Worm (Caenorhabditis elegans) whole organism, L2 larva: ENCODE data around the gene H12D21.11.
A peak's percentile ranks its signal among the peaks of the same experiment; 100 is the strongest.

Experiments used
- C34F6.9 ChIP-seq: fragments of 150-350 bp; optimal IDR thresholded peaks from 2 replicates; lab custom pipeline; 2014; ENCODE audit warnings: missing biosample characterization, missing genetic modification characterization
- F13H6.1 ChIP-seq: sonication (generic microtip); optimal IDR thresholded peaks from 2 replicates; lab custom pipeline; 2016; ENCODE audit warnings: missing genetic modification characterization, missing compliant biosample characterization
- R02D3.7 ChIP-seq: fragments of 150-350 bp; optimal IDR thresholded peaks from 2 replicates; lab custom pipeline; 2014; ENCODE audit warnings: missing biosample characterization, missing genetic modification characterization
- ZK546.5 ChIP-seq: sonication (generic microtip); optimal IDR thresholded peaks from 2 replicates; lab custom pipeline; 2017; ENCODE audit warnings: missing biosample characterization, missing genetic modification characterization
- aly-2 ChIP-seq: fragments of 150-350 bp; optimal IDR thresholded peaks from 2 replicates; lab custom pipeline; 2014; ENCODE audit warnings: missing biosample characterization, missing genetic modification characterization
- ama-1 ChIP-seq: fragments of 150-350 bp; optimal IDR thresholded peaks from 2 replicates; lab custom pipeline; 2018; ENCODE audit warnings: inconsistent platforms
- ceh-16 ChIP-seq: fragments of 150-350 bp; optimal IDR thresholded peaks from 2 replicates; lab custom pipeline; 2014; ENCODE audit warnings: missing biosample characterization, missing genetic modification characterization
- ceh-82 ChIP-seq: fragments of 150-350 bp; optimal IDR thresholded peaks from 2 replicates; lab custom pipeline; 2014; ENCODE audit warnings: missing biosample characterization, missing genetic modification characterization
- dmd-4 ChIP-seq: sonication (generic microtip); optimal IDR thresholded peaks from 2 replicates; lab custom pipeline; 2017; ENCODE audit warnings: missing biosample characterization, missing genetic modification characterization
- egl-27 ChIP-seq: sonication (generic microtip); optimal IDR thresholded peaks from 3 replicates; lab custom pipeline; 2017; ENCODE audit warnings: missing biosample characterization, missing genetic modification reagents, missing genetic modification characterization
- elt-1 ChIP-seq: fragments of 150-350 bp; optimal IDR thresholded peaks from 2 replicates; lab custom pipeline; 2014; ENCODE audit warnings: missing biosample characterization, missing genetic modification characterization
- fos-1 ChIP-seq: fragments of 150-350 bp; optimal IDR thresholded peaks from 2 replicates; lab custom pipeline; 2014; ENCODE audit warnings: missing biosample characterization, missing genetic modification characterization
- gmeb-1 ChIP-seq: fragments of 150-350 bp; optimal IDR thresholded peaks from 2 replicates; lab custom pipeline; 2014; ENCODE audit warnings: missing biosample characterization, missing genetic modification characterization
- lin-11 ChIP-seq: fragments of 150-350 bp; sonication (generic microtip); optimal IDR thresholded peaks from 2 replicates; lab custom pipeline; 2014; ENCODE audit warnings: missing biosample characterization, missing genetic modification characterization, inconsistent platforms, mixed read lengths
- lin-13 ChIP-seq: fragments of 150-350 bp; optimal IDR thresholded peaks from 2 replicates; lab custom pipeline; 2014; ENCODE audit warnings: missing biosample characterization, missing genetic modification reagents, missing genetic modification characterization
- lsy-2 ChIP-seq, 2 experiments: fragments of 150-350 bp in 1 of 2; sonication (generic microtip) in 1 of 2; optimal IDR thresholded peaks; 2 replicates each; lab custom pipeline; 2014 to 2017; ENCODE audit warnings: missing biosample characterization in 2 of 2, missing genetic modification characterization in 2 of 2
- mab-5 ChIP-seq: fragments of 150-350 bp; optimal IDR thresholded peaks from 2 replicates; lab custom pipeline; 2014; ENCODE audit warnings: missing biosample characterization, missing genetic modification characterization
- mdl-1 ChIP-seq, 2 experiments: fragments of 150-350 bp in 1 of 2; sonication (generic microtip) in 1 of 2; optimal IDR thresholded peaks; 2 replicates each; lab custom pipeline; 2017; ENCODE audit warnings: missing biosample characterization in 2 of 2, missing genetic modification characterization in 2 of 2
- nhr-11 ChIP-seq: fragments of 150-350 bp; optimal IDR thresholded peaks from 2 replicates; lab custom pipeline; 2014; ENCODE audit warnings: missing biosample characterization, missing genetic modification characterization
- nhr-129 ChIP-seq: fragments of 150-350 bp; optimal IDR thresholded peaks from 2 replicates; lab custom pipeline; 2014; ENCODE audit warnings: missing biosample characterization, missing genetic modification characterization
- nhr-21 ChIP-seq: fragments of 150-350 bp; optimal IDR thresholded peaks from 2 replicates; lab custom pipeline; 2014; ENCODE audit warnings: missing biosample characterization, missing genetic modification characterization
- nhr-23 ChIP-seq: fragments of 150-350 bp; optimal IDR thresholded peaks from 2 replicates; lab custom pipeline; 2014; ENCODE audit warnings: missing biosample characterization, missing genetic modification reagents, missing genetic modification characterization
- nhr-237 ChIP-seq: fragments of 150-350 bp; optimal IDR thresholded peaks from 2 replicates; lab custom pipeline; 2014; ENCODE audit warnings: missing biosample characterization, missing genetic modification characterization
- nhr-25 ChIP-seq: fragments of 150-350 bp; sonication (generic microtip); optimal IDR thresholded peaks from 3 replicates; lab custom pipeline; 2014; ENCODE audit warnings: missing biosample characterization, missing genetic modification characterization
- nhr-6 ChIP-seq: fragments of 150-350 bp; optimal IDR thresholded peaks from 2 replicates; lab custom pipeline; 2014; ENCODE audit warnings: missing biosample characterization, missing genetic modification characterization
- nhr-77 ChIP-seq: fragments of 150-350 bp; optimal IDR thresholded peaks from 2 replicates; lab custom pipeline; 2014; ENCODE audit warnings: missing biosample characterization, missing genetic modification characterization
- sma-3 ChIP-seq: sonication (generic microtip); optimal IDR thresholded peaks from 2 replicates; lab custom pipeline; 2016; ENCODE audit warnings: missing genetic modification reagents, missing genetic modification characterization, missing compliant biosample characterization
- sma-9 ChIP-seq, 2 experiments: fragments of 150-350 bp in 1 of 2; sonication (generic microtip) in 1 of 2; optimal IDR thresholded peaks; 2 replicates each; lab custom pipeline; 2014 to 2016; ENCODE audit warnings: missing genetic modification characterization in 2 of 2, mild to moderate bottlenecking in 1 of 2, missing biosample characterization in 1 of 2, missing compliant biosample characterization in 1 of 2, missing genetic modification reagents in 1 of 2, moderate library complexity in 1 of 2
- snpc-4 ChIP-seq: fragments of 150-350 bp; optimal IDR thresholded peaks from 2 replicates; lab custom pipeline; 2014; ENCODE audit warnings: missing biosample characterization, missing genetic modification characterization
- unc-39 ChIP-seq: fragments of 150-350 bp; optimal IDR thresholded peaks from 2 replicates; lab custom pipeline; 2014; ENCODE audit warnings: missing biosample characterization, missing genetic modification characterization
- unc-55 ChIP-seq: fragments of 150-350 bp; sonication (generic microtip); optimal IDR thresholded peaks from 3 replicates; lab custom pipeline; 2014; ENCODE audit warnings: missing biosample characterization, missing genetic modification reagents, missing genetic modification characterization
- unc-62 ChIP-seq: fragments of 150-350 bp; optimal IDR thresholded peaks from 2 replicates; lab custom pipeline; 2014; ENCODE audit warnings: missing biosample characterization, missing genetic modification reagents, missing genetic modification characterization
- zag-1 ChIP-seq: fragments of 150-350 bp; optimal IDR thresholded peaks from 2 replicates; lab custom pipeline; 2014; ENCODE audit warnings: missing biosample characterization, missing genetic modification characterization
- ztf-1 ChIP-seq: fragments of 200-800 bp; sonication (Bioruptor generic); conservative IDR thresholded peaks from 2 replicates; pipeline ENCODE4 v1.3.6; 2022; ENCODE audit warnings: missing genetic modification characterization, missing compliant biosample characterization
- ztf-4 ChIP-seq: fragments of 150-350 bp; optimal IDR thresholded peaks from 2 replicates; lab custom pipeline; 2014; ENCODE audit warnings: missing biosample characterization, missing genetic modification characterization

H12D21.11 gene

ce11 chrV:14945697-14946096 lies 30.0 kb downstream of the H12D21.11 start, which contains the start of gene C30G7.3:
C30G7.3 (minus strand) TSS chrV:14945704.
- TF ChIP-seq unc-62 (GFP tag; lab: Kevin White, UChicago), result no peak
- TF ChIP-seq ztf-1 (GFP tag; lab: Robert Waterston, UW), result no peak
- no peak for TF ChIP-seq ceh-16 (tag; lab: Kevin White, UChicago)
- no peak for TF ChIP-seq lsy-2 (tag; optimal IDR thresholded peaks at IDR 0.05; lab: Kevin White, UChicago)
- TF ChIP-seq dmd-4, result no peak
- no peak for TF ChIP-seq zag-1 (tag; lab: Kevin White, UChicago)
- TF ChIP-seq egl-27, result no peak
- no peak for TF ChIP-seq ama-1
- TF ChIP-seq lin-11 (tag; lab: Kevin White, UChicago), result no peak

- no peak for TF ChIP-seq mdl-1 (tag; optimal IDR thresholded peaks at IDR 0.05; lab: Kevin White, UChicago)
- TF ChIP-seq unc-62 (GFP tag; lab: Kevin White, UChicago), result no peak
- TF ChIP-seq sma-9 (GFP tag; optimal IDR thresholded peaks at IDR 0.05; lab: Kevin White, UChicago), result no peak
- no peak for TF ChIP-seq sma-9 (tag; optimal IDR thresholded peaks at IDR 0.05; lab: Kevin White, UChicago)
- TF ChIP-seq fos-1 (tag; lab: Kevin White, UChicago), result no peak
- TF ChIP-seq mab-5 (tag; lab: Kevin White, UChicago), result no peak
- TF ChIP-seq gmeb-1 (tag; lab: Kevin White, UChicago), result no peak
- TF ChIP-seq elt-1 (tag; lab: Kevin White, UChicago), result no peak
- TF ChIP-seq nhr-11 (tag; lab: Kevin White, UChicago), result no peak
- no peak for TF ChIP-seq nhr-6 (tag; lab: Kevin White, UChicago)
- TF ChIP-seq sma-3 (GFP tag; lab: Kevin White, UChicago), result no peak
- no peak for TF ChIP-seq C34F6.9 (tag; lab: Kevin White, UChicago)
- no peak for TF ChIP-seq lin-13 (GFP tag; lab: Kevin White, UChicago)
- TF ChIP-seq nhr-23, result no peak
- TF ChIP-seq ztf-4 (tag; lab: Kevin White, UChicago), result no peak
- no peak for TF ChIP-seq zag-1 (tag; lab: Kevin White, UChicago)
- no peak for TF ChIP-seq unc-55 (GFP tag; lab: Kevin White, UChicago)
- TF ChIP-seq nhr-237 (tag; lab: Kevin White, UChicago), result no peak
- no peak for TF ChIP-seq ceh-82 (tag; lab: Kevin White, UChicago)
Measured at ce11 chrV:14947022-14947421, 31.3 kb downstream of the H12D21.11 start, which contains the start of gene C30G7.4. C30G7.4 (minus strand) TSS chrV:14947122.

DNA sequence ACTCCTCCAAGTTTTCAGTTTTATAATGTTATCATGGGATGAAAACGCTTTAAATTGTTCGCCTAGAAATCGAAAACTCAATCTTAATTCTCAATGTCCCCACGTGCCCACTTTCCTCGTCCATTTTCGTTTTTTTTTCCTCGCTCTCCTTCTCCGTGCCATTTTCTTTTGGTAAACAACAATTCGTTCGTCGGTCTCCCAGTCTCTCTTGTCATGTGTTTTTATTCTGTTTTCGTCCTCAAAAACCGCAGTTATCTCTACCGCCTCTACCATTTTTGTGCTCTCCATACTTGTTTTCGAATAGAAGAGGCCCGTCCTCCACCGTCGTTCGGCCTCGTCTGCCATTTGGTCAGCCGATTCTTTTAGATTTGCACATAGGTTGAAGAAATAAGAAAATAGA lies 32.9 kb downstream of the H12D21.11 start:
- TF ChIP-seq lin-11 (tag; lab: Kevin White, UChicago) (peak; percentile 43), nhr-129 (tag; lab: Kevin White, UChicago) (peak; percentile 83), nhr-77 (no peak), C34F6.9 (tag; lab: Kevin White, UChicago) (peak; percentile 49), ama-1 (peak; percentile 17), R02D3.7 (tag; lab: Kevin White, UChicago) (no peak)

ce11 chrV:14949477-14949876 lies 33.8 kb downstream of the H12D21.11 start, which contains the start of gene hil-1:
hil-1 (plus strand) TSS chrV:14949777.
- TF ChIP-seq unc-62 (GFP tag; lab: Kevin White, UChicago), result no peak
- TF ChIP-seq sma-9 (GFP tag; optimal IDR thresholded peaks at IDR 0.05; lab: Kevin White, UChicago), result no peak
- TF ChIP-seq sma-9 (tag; optimal IDR thresholded peaks at IDR 0.05; lab: Kevin White, UChicago), result no peak
- no peak for TF ChIP-seq F13H6.1
- TF ChIP-seq sma-3 (GFP tag; lab: Kevin White, UChicago), result no peak
- no peak for TF ChIP-seq ZK546.5 (tag; lab: Kevin White, UChicago)
- TF ChIP-seq nhr-21, result no peak
- TF ChIP-seq ztf-4 (tag; lab: Kevin White, UChicago), result no peak
- no peak for TF ChIP-seq elt-1 (tag; lab: Kevin White, UChicago)
- no peak for TF ChIP-seq nhr-6 (tag; lab: Kevin White, UChicago)
- TF ChIP-seq nhr-25 (tag; lab: Kevin White, UChicago), result no peak
- no peak for TF ChIP-seq unc-55 (GFP tag; lab: Kevin White, UChicago)
- TF ChIP-seq zag-1 (tag; lab: Kevin White, UChicago), result no peak
- no peak for TF ChIP-seq snpc-4 (tag; lab: Kevin White, UChicago)
- no peak for TF ChIP-seq mdl-1 (tag; optimal IDR thresholded peaks at IDR 0.05; lab: Kevin White, UChicago)
- TF ChIP-seq nhr-129 (tag; lab: Kevin White, UChicago), result no peak
- TF ChIP-seq lsy-2 (tag; optimal IDR thresholded peaks at IDR 0.05; lab: Kevin White, UChicago), result no peak
- no peak for TF ChIP-seq nhr-77
- TF ChIP-seq aly-2 (tag; lab: Kevin White, UChicago), result no peak
- TF ChIP-seq unc-39 (tag; lab: Kevin White, UChicago), result no peak
